Worm (Caenorhabditis elegans): Measurements from ENCODE around the gene T06C12.11.

DNA sequence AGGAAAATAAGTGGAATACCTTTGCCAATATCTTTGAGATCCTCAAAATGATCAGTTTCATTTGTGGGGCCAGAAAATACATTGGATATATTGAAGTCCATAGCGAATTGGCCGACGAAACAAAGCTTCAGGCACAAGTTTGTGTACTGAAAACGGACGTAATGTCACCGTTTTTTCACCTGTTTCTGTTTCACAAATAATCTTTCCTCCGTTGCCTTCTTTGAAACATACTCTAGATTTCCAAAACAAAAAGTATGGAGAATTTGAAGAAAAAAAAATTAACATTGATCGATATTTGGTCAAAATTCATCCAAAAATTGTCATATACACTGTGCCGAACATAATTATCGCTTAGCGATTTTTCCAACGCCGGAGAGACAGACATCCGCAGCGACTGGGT is 30.2 kb upstream of the T06C12.11 start, which contains the start of gene srz-12:
- TF ChIP-seq ref-2 (tag; optimal IDR thresholded peaks at IDR 0.05) (no peak), unc-3 (GFP tag; conservative IDR thresholded peaks at IDR 0.05) (no peak), unc-3 (tag; optimal IDR thresholded peaks at IDR 0.05) (no peak), elt-2 (tag; optimal IDR thresholded peaks at IDR 0.05) (no peak), ceh-9 (tag; optimal IDR thresholded peaks at IDR 0.05) (no peak), ceh-30 (tag; optimal IDR thresholded peaks at IDR 0.05) (no peak), eyg-1 (tag; optimal IDR thresholded peaks at IDR 0.05) (no peak), pqm-1 (tag; optimal IDR thresholded peaks at IDR 0.05) (no peak), pha-4 (tag; optimal IDR thresholded peaks at IDR 0.05) (no peak), ceh-48 (tag; optimal IDR thresholded peaks at IDR 0.05) (no peak), rnt-1 (tag; optimal IDR thresholded peaks at IDR 0.05) (no peak), elt-4 (tag; optimal IDR thresholded peaks at IDR 0.05) (no peak), unc-42 (tag; optimal IDR thresholded peaks at IDR 0.05) (no peak)

All from whole organism, late embryonic.